Worm (Caenorhabditis elegans) whole organism, L2 larva: Measurements from ENCODE around the gene gpa-10.

Experiments used
- gmeb-1 ChIP-seq: fragments of 150-350 bp; optimal IDR thresholded peaks from 2 replicates; lab custom pipeline; 2014; ENCODE audit warnings: missing biosample characterization, missing genetic modification characterization
- nhr-11 ChIP-seq: fragments of 150-350 bp; optimal IDR thresholded peaks from 2 replicates; lab custom pipeline; 2014; ENCODE audit warnings: missing biosample characterization, missing genetic modification characterization

DNA sequence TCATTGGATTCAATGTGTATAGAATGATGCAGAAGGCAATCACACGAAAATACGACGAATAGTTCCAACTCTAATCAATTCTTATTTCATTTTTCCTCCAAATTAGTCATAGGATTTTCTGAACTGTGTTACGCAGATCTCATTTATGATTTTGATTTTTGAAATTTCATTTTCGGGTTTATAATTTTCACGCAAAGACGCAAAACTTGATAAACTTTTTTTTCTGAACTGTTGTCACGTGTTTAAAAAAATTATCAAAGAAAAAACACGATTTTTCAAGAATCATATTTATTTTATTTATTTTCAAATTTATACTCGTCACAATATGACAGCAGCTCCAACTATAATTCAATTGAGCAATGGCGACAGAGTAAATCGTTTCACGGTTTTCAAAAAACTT lies 42.1 kb upstream of the gpa-10 start, which contains the start of gene K11C4.1:
- TF ChIP-seq gmeb-1 (tag; lab: Kevin White, UChicago) = no peak
- TF ChIP-seq nhr-11 (tag; lab: Kevin White, UChicago) = no peak
